Worm (Caenorhabditis elegans) whole organism, L2 larva: ENCODE measurements around the gene F54H5.3.

ENCODE experiments used
- C34F6.9 ChIP-seq: fragments of 150-350 bp; optimal IDR thresholded peaks from 2 replicates; lab custom pipeline; 2014; ENCODE audit warnings: missing biosample characterization, missing genetic modification characterization
- R02D3.7 ChIP-seq: fragments of 150-350 bp; optimal IDR thresholded peaks from 2 replicates; lab custom pipeline; 2014; ENCODE audit warnings: missing biosample characterization, missing genetic modification characterization
- aly-2 ChIP-seq: fragments of 150-350 bp; optimal IDR thresholded peaks from 2 replicates; lab custom pipeline; 2014; ENCODE audit warnings: missing biosample characterization, missing genetic modification characterization
- ama-1 ChIP-seq: fragments of 150-350 bp; optimal IDR thresholded peaks from 2 replicates; lab custom pipeline; 2018; ENCODE audit warnings: inconsistent platforms
- blmp-1 ChIP-seq: sonication (generic microtip); optimal IDR thresholded peaks from 2 replicates; lab custom pipeline; 2017; ENCODE audit warnings: missing genetic modification characterization, mild to moderate bottlenecking, missing compliant biosample characterization, antibody characterized with exemption, moderate library complexity; ENCODE audit not compliant: insufficient read depth
- ceh-16 ChIP-seq: fragments of 150-350 bp; optimal IDR thresholded peaks from 2 replicates; lab custom pipeline; 2014; ENCODE audit warnings: missing biosample characterization, missing genetic modification characterization
- egl-27 ChIP-seq: sonication (generic microtip); optimal IDR thresholded peaks from 3 replicates; lab custom pipeline; 2017; ENCODE audit warnings: missing biosample characterization, missing genetic modification reagents, missing genetic modification characterization
- elt-1 ChIP-seq: fragments of 150-350 bp; optimal IDR thresholded peaks from 2 replicates; lab custom pipeline; 2014; ENCODE audit warnings: missing biosample characterization, missing genetic modification characterization
- fos-1 ChIP-seq: fragments of 150-350 bp; optimal IDR thresholded peaks from 2 replicates; lab custom pipeline; 2014; ENCODE audit warnings: missing biosample characterization, missing genetic modification characterization
- gmeb-1 ChIP-seq: fragments of 150-350 bp; optimal IDR thresholded peaks from 2 replicates; lab custom pipeline; 2014; ENCODE audit warnings: missing biosample characterization, missing genetic modification characterization
- lin-11 ChIP-seq: fragments of 150-350 bp; sonication (generic microtip); optimal IDR thresholded peaks from 2 replicates; lab custom pipeline; 2014; ENCODE audit warnings: missing biosample characterization, missing genetic modification characterization, inconsistent platforms, mixed read lengths
- lin-13 ChIP-seq: fragments of 150-350 bp; optimal IDR thresholded peaks from 2 replicates; lab custom pipeline; 2014; ENCODE audit warnings: missing biosample characterization, missing genetic modification reagents, missing genetic modification characterization
- lsy-2 ChIP-seq, 2 experiments: fragments of 150-350 bp in 1 of 2; sonication (generic microtip) in 1 of 2; optimal IDR thresholded peaks; 2 replicates each; lab custom pipeline; 2014 to 2017; ENCODE audit warnings: missing biosample characterization in 2 of 2, missing genetic modification characterization in 2 of 2
- mab-5 ChIP-seq: fragments of 150-350 bp; optimal IDR thresholded peaks from 2 replicates; lab custom pipeline; 2014; ENCODE audit warnings: missing biosample characterization, missing genetic modification characterization
- mbf-1 ChIP-seq: sonication (generic microtip); optimal IDR thresholded peaks from 2 replicates; lab custom pipeline; 2017; ENCODE audit warnings: missing biosample characterization, missing genetic modification characterization
- mdl-1 ChIP-seq, 2 experiments: fragments of 150-350 bp in 1 of 2; sonication (generic microtip) in 1 of 2; optimal IDR thresholded peaks; 2 replicates each; lab custom pipeline; 2017; ENCODE audit warnings: missing biosample characterization in 2 of 2, missing genetic modification characterization in 2 of 2
- nhr-10 ChIP-seq: sonication (generic microtip); optimal IDR thresholded peaks from 2 replicates; lab custom pipeline; 2017; ENCODE audit warnings: missing biosample characterization, missing genetic modification characterization
- nhr-11 ChIP-seq: fragments of 150-350 bp; optimal IDR thresholded peaks from 2 replicates; lab custom pipeline; 2014; ENCODE audit warnings: missing biosample characterization, missing genetic modification characterization
- nhr-12 ChIP-seq: fragments of 150-350 bp; optimal IDR thresholded peaks from 2 replicates; lab custom pipeline; 2014; ENCODE audit warnings: missing biosample characterization, missing genetic modification characterization
- nhr-77 ChIP-seq: fragments of 150-350 bp; optimal IDR thresholded peaks from 2 replicates; lab custom pipeline; 2014; ENCODE audit warnings: missing biosample characterization, missing genetic modification characterization
- sem-4 ChIP-seq: fragments of 150-350 bp; optimal IDR thresholded peaks from 2 replicates; lab custom pipeline; 2014; ENCODE audit warnings: missing biosample characterization, missing genetic modification reagents, missing genetic modification characterization
- skn-1 ChIP-seq: sonication (generic microtip); optimal IDR thresholded peaks from 2 replicates; lab custom pipeline; 2017; ENCODE audit warnings: missing biosample characterization, missing genetic modification characterization
- sma-9 ChIP-seq, 2 experiments: fragments of 150-350 bp in 1 of 2; sonication (generic microtip) in 1 of 2; optimal IDR thresholded peaks; 2 replicates each; lab custom pipeline; 2014 to 2016; ENCODE audit warnings: missing genetic modification characterization in 2 of 2, mild to moderate bottlenecking in 1 of 2, missing biosample characterization in 1 of 2, missing compliant biosample characterization in 1 of 2, missing genetic modification reagents in 1 of 2, moderate library complexity in 1 of 2
- snpc-4 ChIP-seq: fragments of 150-350 bp; optimal IDR thresholded peaks from 2 replicates; lab custom pipeline; 2014; ENCODE audit warnings: missing biosample characterization, missing genetic modification characterization
- unc-55 ChIP-seq: fragments of 150-350 bp; sonication (generic microtip); optimal IDR thresholded peaks from 3 replicates; lab custom pipeline; 2014; ENCODE audit warnings: missing biosample characterization, missing genetic modification reagents, missing genetic modification characterization
- unc-62 ChIP-seq: fragments of 150-350 bp; optimal IDR thresholded peaks from 2 replicates; lab custom pipeline; 2014; ENCODE audit warnings: missing biosample characterization, missing genetic modification reagents, missing genetic modification characterization
- zag-1 ChIP-seq: fragments of 150-350 bp; optimal IDR thresholded peaks from 2 replicates; lab custom pipeline; 2014; ENCODE audit warnings: missing biosample characterization, missing genetic modification characterization
- ztf-1 ChIP-seq: fragments of 200-800 bp; sonication (Bioruptor generic); conservative IDR thresholded peaks from 2 replicates; pipeline ENCODE4 v1.3.6; 2022; ENCODE audit warnings: missing genetic modification characterization, missing compliant biosample characterization
- ztf-11 ChIP-seq: sonication (generic microtip); optimal IDR thresholded peaks from 2 replicates; lab custom pipeline; 2017; ENCODE audit warnings: missing biosample characterization, missing genetic modification characterization
- ztf-4 ChIP-seq: fragments of 150-350 bp; optimal IDR thresholded peaks from 2 replicates; lab custom pipeline; 2014; ENCODE audit warnings: missing biosample characterization, missing genetic modification characterization

F54H5.3 gene

DNA sequence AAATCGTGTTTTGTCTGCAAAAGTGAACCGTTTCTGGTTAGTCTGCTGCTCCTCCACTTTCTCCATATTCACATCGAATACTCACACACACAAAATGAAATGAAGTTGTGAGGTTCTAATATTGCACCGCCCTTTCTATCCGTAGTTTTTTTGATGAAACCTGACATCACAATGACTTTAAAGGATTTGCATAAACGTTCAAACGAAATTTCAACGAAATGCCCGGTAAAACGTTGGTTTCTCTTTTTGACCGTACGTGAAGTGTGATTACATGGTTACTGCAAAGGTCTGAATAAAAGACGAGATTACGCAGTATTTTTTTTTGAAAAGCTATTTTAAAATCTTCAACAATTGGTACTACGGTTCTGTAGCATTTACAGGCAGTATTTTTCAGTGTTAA is 32.3 kb downstream of the F54H5.3 start, which contains the start of gene T19D12.9:
Gene T19D12.9, minus strand, starts transcription at position 101 of the 400 bp plus-strand sequence.
- TF ChIP-seq mbf-1 (tag; lab: Kevin White, UChicago) (no peak), ama-1 (lab: Kevin White, UChicago) (no peak), skn-1 (tag; lab: Kevin White, UChicago) (no peak), lin-13 (GFP tag; lab: Kevin White, UChicago) (no peak), mdl-1 (tag; optimal IDR thresholded peaks at IDR 0.05; lab: Kevin White, UChicago) (no peak), lsy-2 (tag; optimal IDR thresholded peaks at IDR 0.05; lab: Kevin White, UChicago) (no peak), mab-5 (tag; lab: Kevin White, UChicago) (no peak), nhr-10 (tag; lab: Kevin White, UChicago) (no peak), nhr-11 (tag; lab: Kevin White, UChicago) (no peak), C34F6.9 (tag; lab: Kevin White, UChicago) (no peak), sma-9 (GFP tag; optimal IDR thresholded peaks at IDR 0.05; lab: Kevin White, UChicago) (no peak), sma-9 (tag; optimal IDR thresholded peaks at IDR 0.05; lab: Kevin White, UChicago) (no peak), egl-27 (tag; lab: Kevin White, UChicago) (no peak), snpc-4 (no peak), gmeb-1 (tag; lab: Kevin White, UChicago) (no peak), ztf-11 (tag; lab: Kevin White, UChicago) (no peak), ztf-1 (GFP tag; lab: Robert Waterston, UW) (no peak), unc-55 (GFP tag; lab: Kevin White, UChicago) (no peak), R02D3.7 (tag; lab: Kevin White, UChicago) (no peak), blmp-1 (no peak)

DNA sequence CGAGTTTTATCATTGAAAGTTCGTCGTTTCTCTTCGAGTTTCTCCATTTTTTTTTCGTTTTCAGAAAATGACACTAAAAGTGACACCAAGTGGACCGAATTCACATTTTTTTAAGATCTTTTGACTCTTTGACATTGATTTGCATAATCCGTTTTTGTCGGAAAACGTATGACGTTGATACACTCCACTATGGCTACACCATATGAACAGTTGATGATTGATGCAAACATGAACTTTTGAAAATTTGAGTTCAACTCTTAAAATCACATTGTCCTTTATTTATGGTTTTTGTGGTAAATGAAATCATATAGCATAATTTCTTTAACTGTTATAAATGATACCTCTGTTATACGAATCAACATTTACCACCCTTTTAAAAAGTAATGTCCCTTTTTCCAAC is 36.8 kb downstream of the F54H5.3 start, which contains the start of gene T19D12.10:
Gene T19D12.10, minus strand, starts transcription at position 101 of the 400 bp plus-strand sequence.
- TF ChIP-seq R02D3.7 (tag; lab: Kevin White, UChicago) (no peak), lin-11 (no peak), skn-1 (tag; lab: Kevin White, UChicago) (no peak)

DNA sequence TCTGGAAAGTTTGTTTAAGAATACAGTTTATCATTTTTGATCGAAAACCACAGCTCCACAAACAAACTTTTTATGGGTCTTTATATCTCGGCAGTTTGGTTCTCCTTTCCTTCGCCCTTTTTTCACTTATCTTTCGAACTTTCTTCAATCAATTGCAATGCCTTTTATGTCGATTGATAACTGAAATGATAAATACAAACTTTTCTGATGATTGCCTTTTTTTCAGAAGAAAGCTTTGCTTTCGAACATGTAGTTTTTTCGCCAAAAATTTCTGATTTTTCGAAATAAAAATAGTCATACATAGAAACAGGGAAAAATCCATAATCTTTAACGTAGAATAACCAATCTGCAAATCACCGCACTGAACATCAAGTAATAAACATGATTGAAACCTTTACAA is 39.2 kb downstream of the F54H5.3 start, which contains the start of gene T19D12.2:
Gene T19D12.2, plus strand, starts transcription at position 125 of the 400 bp plus-strand sequence.
- peak; percentile 82 for TF ChIP-seq fos-1
- no peak for TF ChIP-seq nhr-12 (tag; lab: Kevin White, UChicago)

DNA sequence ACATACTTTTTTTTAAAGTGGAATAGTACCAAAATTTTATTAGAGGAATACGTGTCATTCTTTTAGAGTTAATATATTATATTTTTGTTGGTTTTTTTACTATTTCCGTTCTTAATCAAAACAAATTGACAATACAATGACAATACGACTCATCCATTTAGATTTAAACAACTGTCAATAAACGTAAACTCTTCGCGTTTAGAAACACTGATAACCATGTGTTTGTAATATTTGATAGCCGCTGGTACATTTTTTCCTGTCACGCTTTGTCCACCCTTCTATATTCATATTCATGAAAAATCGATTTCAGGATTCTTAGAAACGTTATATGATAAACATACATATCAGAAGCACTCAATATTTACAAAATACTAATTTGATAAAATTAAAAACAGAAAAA is 41.8 kb downstream of the F54H5.3 start:
- TF ChIP-seq lsy-2 (tag; optimal IDR thresholded peaks at IDR 0.05; lab: Kevin White, UChicago): no peak
- TF ChIP-seq fos-1: peak; percentile 30
- TF ChIP-seq egl-27 (tag; lab: Kevin White, UChicago): no peak
- TF ChIP-seq, all 48 proteins: peak for 1

DNA sequence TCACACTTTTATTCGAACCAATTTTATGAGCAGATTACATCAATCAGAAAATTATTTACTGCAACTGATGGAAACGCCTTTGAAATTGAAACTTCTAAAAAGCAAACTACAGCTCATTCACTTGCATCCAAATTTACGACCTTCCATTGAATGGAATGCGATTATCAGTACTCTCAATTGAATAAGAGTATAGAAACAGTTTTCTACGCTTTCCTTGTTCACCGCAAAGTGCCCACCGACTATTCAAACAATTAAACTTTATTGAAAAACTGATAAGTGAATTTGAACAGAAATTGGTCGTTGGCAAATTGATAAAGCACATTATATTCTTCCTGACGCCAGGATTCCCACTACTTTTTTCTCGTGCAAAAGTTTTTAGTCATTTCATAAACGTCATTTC is 43.9 kb downstream of the F54H5.3 start:
- TF ChIP-seq sma-9 (GFP tag; optimal IDR thresholded peaks at IDR 0.05; lab: Kevin White, UChicago) (peak; percentile 14), sma-9 (tag; optimal IDR thresholded peaks at IDR 0.05; lab: Kevin White, UChicago) (no peak), mdl-1 (tag; optimal IDR thresholded peaks at IDR 0.05; lab: Kevin White, UChicago) (no peak), fos-1 (peak; percentile 81)

DNA sequence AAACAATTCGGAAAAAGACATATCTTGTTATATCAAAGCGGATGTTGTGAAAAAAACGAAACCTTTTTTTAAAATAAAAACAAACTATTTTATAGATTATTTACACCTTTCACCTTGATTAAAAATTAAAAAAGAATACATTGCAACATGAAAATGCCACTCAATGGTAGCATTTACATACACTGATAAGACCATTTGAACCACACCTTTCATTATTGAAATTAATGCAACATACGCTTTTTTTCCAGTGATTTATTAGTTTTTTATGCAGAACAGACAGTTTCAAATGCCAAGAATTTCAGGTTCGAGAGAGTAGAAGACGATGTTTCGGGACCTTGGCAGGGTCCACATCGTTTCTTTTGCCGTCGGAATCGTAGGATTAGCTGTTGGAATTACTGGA is 44.6 kb downstream of the F54H5.3 start, which contains the start of gene T19D12.1:
Gene T19D12.1, plus strand, starts transcription at position 301 of the 400 bp plus-strand sequence.
- no peak for TF ChIP-seq zag-1 (tag; lab: Kevin White, UChicago)
- TF ChIP-seq aly-2: no peak
- no peak for TF ChIP-seq elt-1 (tag; lab: Kevin White, UChicago)
- TF ChIP-seq skn-1 (tag; lab: Kevin White, UChicago): no peak
- no peak for TF ChIP-seq nhr-11 (tag; lab: Kevin White, UChicago)
- no peak for TF ChIP-seq sem-4
- TF ChIP-seq nhr-77 (tag; lab: Kevin White, UChicago): no peak
- TF ChIP-seq mbf-1 (tag; lab: Kevin White, UChicago): no peak
- no peak for TF ChIP-seq R02D3.7 (tag; lab: Kevin White, UChicago)
- no peak for TF ChIP-seq unc-62
- TF ChIP-seq ceh-16: no peak
- TF ChIP-seq ztf-4 (tag; lab: Kevin White, UChicago): no peak
